Fruit fly (Drosophila melanogaster): Measurements from ENCODE around the gene isoQC.

DNA sequence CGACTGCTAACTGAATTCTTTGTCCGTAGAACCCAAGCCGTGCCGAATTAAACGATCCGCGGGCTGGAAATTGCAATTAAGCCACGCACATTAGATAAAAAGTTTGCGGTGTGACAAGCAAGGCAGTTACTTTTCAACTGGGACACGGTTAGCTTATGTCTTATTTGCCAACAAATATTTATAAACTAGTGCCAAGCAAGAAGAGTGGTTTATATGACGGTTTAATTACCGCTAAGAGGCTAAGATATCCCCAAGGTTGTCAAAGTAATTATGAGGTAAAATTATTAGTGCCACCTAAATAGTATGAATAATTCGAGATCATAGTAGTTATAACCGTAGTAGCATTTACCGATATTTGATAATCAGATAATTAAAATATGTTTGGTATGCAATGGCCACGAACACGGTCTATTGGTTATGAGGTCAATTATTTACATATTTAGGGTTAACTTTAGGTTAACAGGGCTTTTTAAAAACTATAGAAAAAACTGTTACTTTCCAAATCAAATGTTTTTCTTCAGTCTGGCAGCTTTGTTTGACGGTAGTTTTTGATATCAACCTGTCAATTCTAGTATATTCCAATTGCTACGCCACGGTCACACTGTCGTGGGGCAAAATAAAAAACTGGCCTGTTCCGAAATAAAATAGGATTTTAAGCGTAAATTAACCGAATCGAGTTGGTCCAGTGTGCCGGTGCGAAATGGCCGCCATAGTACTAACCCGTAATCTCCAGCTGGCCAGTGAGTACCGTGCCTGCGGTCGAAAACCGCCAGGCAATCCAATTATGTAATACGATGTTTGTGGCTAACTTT lies 20.7 kb downstream of the isoQC start, which contains the start of gene ZnT77C:
- no peak for TF ChIP-seq h (GFP tag; optimal IDR thresholded peaks at IDR 0.05)
- no peak for TF ChIP-seq Sp1 (GFP tag; optimal IDR thresholded peaks at IDR 0.05)

Measured in whole organism, wandering third instar larva.